Worm (Caenorhabditis elegans) whole organism, L1 larva: ENCODE data around the gene cah-4.

ENCODE experiments used
- C04F5.9 ChIP-seq: sonication (generic microtip); optimal IDR thresholded peaks from 2 replicates; lab custom pipeline; 2016; ENCODE audit warnings: missing genetic modification characterization, missing compliant biosample characterization
- F16B12.6 ChIP-seq: fragments of 150-350 bp; optimal IDR thresholded peaks from 2 replicates; lab custom pipeline; 2014; ENCODE audit warnings: missing biosample characterization, missing genetic modification characterization
- aha-1 ChIP-seq: fragments of 150-350 bp; optimal IDR thresholded peaks from 2 replicates; lab custom pipeline; 2014; ENCODE audit warnings: missing biosample characterization, missing genetic modification characterization
- ama-1 ChIP-seq: fragments of 150-350 bp; optimal IDR thresholded peaks from 2 replicates; lab custom pipeline; 2014
- blmp-1 ChIP-seq: fragments of 150-350 bp; optimal IDR thresholded peaks from 2 replicates; lab custom pipeline; 2014; ENCODE audit warnings: missing biosample characterization, missing genetic modification characterization
- ceh-8 ChIP-seq: fragments of 200-800 bp; sonication (Bioruptor generic); optimal IDR thresholded peaks from 2 replicates; lab custom pipeline; 2018; ENCODE audit warnings: mild to moderate bottlenecking, missing genetic modification characterization, moderate library complexity, missing compliant biosample characterization
- dsc-1 ChIP-seq: sonication (generic microtip); optimal IDR thresholded peaks from 2 replicates; lab custom pipeline; 2016; ENCODE audit warnings: mild to moderate bottlenecking, missing genetic modification characterization, missing compliant biosample characterization
- efl-1 ChIP-seq, 4 experiments: fragments of 150-350 bp; optimal IDR thresholded peaks in 3 of 4; peaks in 1 of 4; 1 replicate in 1 of 4; 2 replicates in 3 of 4; lab custom pipeline; 2014; ENCODE audit warnings: missing biosample characterization in 2 of 4, missing genetic modification characterization in 2 of 4, missing genetic modification reagents in 2 of 4
- egl-13 ChIP-seq: sonication (generic microtip); optimal IDR thresholded peaks from 2 replicates; lab custom pipeline; 2016; ENCODE audit warnings: missing genotype, missing genetic modification reagents, missing genetic modification characterization, missing compliant biosample characterization
- fkh-10 ChIP-seq: sonication (generic microtip); optimal IDR thresholded peaks from 2 replicates; lab custom pipeline; 2017; ENCODE audit warnings: missing biosample characterization, missing genetic modification reagents, missing genetic modification characterization
- fkh-8 ChIP-seq: sonication (generic microtip); optimal IDR thresholded peaks from 2 replicates; lab custom pipeline; 2016; ENCODE audit warnings: mild to moderate bottlenecking, missing genetic modification characterization, missing compliant biosample characterization
- grh-1 ChIP-seq: fragments of 200-800 bp; sonication (Bioruptor generic); IDR thresholded peaks from 2 replicates; pipeline ENCODE4 v1.3.6; 2022; ENCODE audit warnings: missing genetic modification reagents, missing genetic modification characterization, missing compliant biosample characterization
- hlh-17 ChIP-seq: fragments of 200-800 bp; sonication (Bioruptor generic); optimal IDR thresholded peaks from 2 replicates; lab custom pipeline; 2018; ENCODE audit warnings: missing genetic modification characterization, mild to moderate bottlenecking, missing compliant biosample characterization, moderate library complexity, borderline replicate concordance
- hlh-4 ChIP-seq: sonication (generic microtip); optimal IDR thresholded peaks from 2 replicates; lab custom pipeline; 2016; ENCODE audit warnings: mild to moderate bottlenecking, missing genetic modification characterization, missing compliant biosample characterization
- isw-1 ChIP-seq: fragments of 200-800 bp; sonication (Bioruptor generic); IDR thresholded peaks from 2 replicates; pipeline ENCODE4 v1.3.6; 2022; ENCODE audit warnings: missing genetic modification characterization, missing compliant biosample characterization
- jun-1 ChIP-seq: fragments of 150-350 bp; optimal IDR thresholded peaks from 2 replicates; lab custom pipeline; 2014; ENCODE audit warnings: missing biosample characterization, missing genetic modification reagents, missing genetic modification characterization
- lin-14 ChIP-seq: fragments of 200-800 bp; sonication (Bioruptor generic); optimal IDR thresholded peaks from 2 replicates; lab custom pipeline; 2018; ENCODE audit warnings: mild to moderate bottlenecking, missing genetic modification characterization, moderate library complexity, missing compliant biosample characterization
- lin-39 ChIP-seq: fragments of 150-350 bp; optimal IDR thresholded peaks from 2 replicates; lab custom pipeline; 2014; ENCODE audit warnings: missing biosample characterization, missing genetic modification reagents, missing genetic modification characterization
- lsy-2 ChIP-seq, 2 experiments: fragments of 150-350 bp; optimal IDR thresholded peaks; 2 replicates each; lab custom pipeline; 2014; ENCODE audit warnings: missing biosample characterization in 2 of 2, missing genetic modification characterization in 2 of 2
- mdl-1 ChIP-seq, 2 experiments: fragments of 150-350 bp; optimal IDR thresholded peaks; 2 replicates each; lab custom pipeline; 2014 to 2017; ENCODE audit warnings: missing biosample characterization in 2 of 2, missing genetic modification characterization in 2 of 2, inconsistent platforms in 1 of 2
- mef-2 ChIP-seq: fragments of 150-350 bp; optimal IDR thresholded peaks from 2 replicates; lab custom pipeline; 2014; ENCODE audit warnings: missing biosample characterization, missing genetic modification characterization
- nhr-11 ChIP-seq: fragments of 150-350 bp; optimal IDR thresholded peaks from 2 replicates; lab custom pipeline; 2014; ENCODE audit warnings: missing biosample characterization, missing genetic modification characterization
- nhr-12 ChIP-seq: sonication (generic microtip); optimal IDR thresholded peaks from 2 replicates; lab custom pipeline; 2017; ENCODE audit warnings: missing biosample characterization, missing genetic modification characterization
- nhr-19 ChIP-seq: fragments of 200-800 bp; sonication (Bioruptor generic); conservative IDR thresholded peaks from 2 replicates; pipeline ENCODE4 v1.3.6; 2022; ENCODE audit warnings: missing genetic modification characterization, missing compliant biosample characterization
- nhr-20 ChIP-seq: sonication (generic microtip); optimal IDR thresholded peaks from 2 replicates; lab custom pipeline; 2016; ENCODE audit warnings: mild to moderate bottlenecking, missing genetic modification characterization, missing compliant biosample characterization
- nhr-28 ChIP-seq: fragments of 150-350 bp; optimal IDR thresholded peaks from 2 replicates; lab custom pipeline; 2014; ENCODE audit warnings: missing biosample characterization, missing genetic modification characterization
- nhr-47 ChIP-seq: sonication (generic microtip); optimal IDR thresholded peaks from 2 replicates; lab custom pipeline; 2016; ENCODE audit warnings: mild to moderate bottlenecking, missing genetic modification characterization, moderate library complexity, missing compliant biosample characterization
- nhr-71 ChIP-seq: sonication (generic microtip); optimal IDR thresholded peaks from 2 replicates; lab custom pipeline; 2016; ENCODE audit warnings: mild to moderate bottlenecking, missing genetic modification characterization, moderate library complexity, missing compliant biosample characterization
- pag-3 ChIP-seq: sonication (generic microtip); optimal IDR thresholded peaks from 2 replicates; lab custom pipeline; 2017; ENCODE audit warnings: missing genetic modification characterization, mild to moderate bottlenecking, missing compliant biosample characterization, antibody characterized with exemption, borderline replicate concordance; ENCODE audit not compliant: insufficient read depth
- pax-3 ChIP-seq: fragments of 200-800 bp; sonication (Bioruptor generic); optimal IDR thresholded peaks from 2 replicates; lab custom pipeline; 2018; ENCODE audit warnings: mild to moderate bottlenecking, missing genetic modification characterization, moderate library complexity, missing compliant biosample characterization
- rnt-1 ChIP-seq: sonication (generic microtip); optimal IDR thresholded peaks from 2 replicates; lab custom pipeline; 2016; ENCODE audit warnings: mild to moderate bottlenecking, missing genetic modification characterization, moderate library complexity, missing compliant biosample characterization
- sox-4 ChIP-seq: sonication (generic microtip); optimal IDR thresholded peaks from 2 replicates; lab custom pipeline; 2016; ENCODE audit warnings: missing genetic modification characterization, missing compliant biosample characterization
- swsn-7 ChIP-seq: sonication (generic microtip); optimal IDR thresholded peaks from 2 replicates; lab custom pipeline; 2016; ENCODE audit warnings: missing genetic modification characterization, missing compliant biosample characterization
- zag-1 ChIP-seq: fragments of 150-350 bp; optimal IDR thresholded peaks from 2 replicates; lab custom pipeline; 2014; ENCODE audit warnings: missing biosample characterization, missing genetic modification characterization

The cah-4 gene

DNA sequence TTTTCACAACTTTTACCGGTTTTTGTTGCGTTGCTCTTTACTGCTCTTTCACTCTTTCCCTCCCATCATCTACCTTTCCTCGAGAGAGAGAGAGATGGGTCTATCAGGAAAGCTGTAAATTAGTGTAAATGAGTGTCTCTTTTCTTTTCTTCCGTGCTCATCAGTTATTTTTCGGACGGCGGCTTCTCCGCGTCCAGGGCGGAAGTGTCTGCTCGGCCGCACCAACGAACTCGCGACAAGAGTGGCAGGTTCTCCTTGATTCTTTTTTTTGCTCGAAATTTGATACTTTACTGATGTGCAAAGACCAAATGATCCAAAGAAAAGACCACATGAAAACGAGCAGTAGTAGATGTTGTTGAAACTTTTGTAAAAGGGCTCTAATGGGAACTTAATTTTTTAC lies 16.3 kb downstream of the cah-4 start:
- TF ChIP-seq nhr-11 (tag; lab: Kevin White, UChicago), result no peak
- TF ChIP-seq swsn-7 (tag; lab: Kevin White, UChicago), result no peak
- TF ChIP-seq hlh-4 (tag; lab: Kevin White, UChicago), result no peak
- TF ChIP-seq lin-14 (GFP tag; lab: Kevin White, UChicago), result peak; percentile 70
- TF ChIP-seq egl-13 (tag; lab: Kevin White, UChicago), result no peak
- TF ChIP-seq blmp-1, result no peak
- TF ChIP-seq zag-1 (tag; lab: Kevin White, UChicago), result no peak
- peak; percentile 41 for TF ChIP-seq nhr-71 (tag; lab: Kevin White, UChicago)
- no peak for TF ChIP-seq grh-1
- TF ChIP-seq fkh-8, result no peak
- no peak for TF ChIP-seq lsy-2 (tag; optimal IDR thresholded peaks at IDR 0.05; lab: Kevin White, UChicago)
- no peak for TF ChIP-seq hlh-17 (GFP tag; lab: Kevin White, UChicago)
- TF ChIP-seq isw-1 (GFP tag; lab: Robert Waterston, UW), result no peak
- no peak for TF ChIP-seq ama-1 (lab: Kevin White, UChicago)
- no peak for TF ChIP-seq mdl-1 (tag; optimal IDR thresholded peaks at IDR 0.05; lab: Kevin White, UChicago)
- peak; percentile 31 for TF ChIP-seq rnt-1 (tag; lab: Kevin White, UChicago)
- no peak for TF ChIP-seq ceh-8 (GFP tag; lab: Kevin White, UChicago)
- TF ChIP-seq, all 84 proteins: peak for 3

DNA sequence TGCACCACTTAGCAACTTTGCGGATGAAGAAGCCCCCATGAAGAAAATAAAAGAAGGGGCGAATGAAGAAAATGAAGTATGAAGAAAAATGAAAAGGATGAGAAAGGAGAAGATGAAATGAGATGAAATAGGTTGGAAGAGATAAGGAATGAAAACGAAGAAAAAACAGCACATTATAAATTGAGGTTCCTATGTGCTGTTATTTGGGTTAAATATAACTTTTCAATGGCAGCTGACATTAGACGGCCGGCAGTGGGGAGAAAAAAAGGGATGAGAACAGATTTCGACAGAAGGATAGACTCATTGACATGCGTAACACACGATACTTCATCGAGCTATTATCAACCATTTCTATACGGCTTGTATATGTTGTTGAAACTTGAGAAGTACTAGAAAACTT lies 19.6 kb downstream of the cah-4 start:
- TF ChIP-seq aha-1 (tag; lab: Kevin White, UChicago) (no peak), lsy-2 (tag; optimal IDR thresholded peaks at IDR 0.05; lab: Kevin White, UChicago) (peak in 1 of 2 experiments; percentile 9), nhr-71 (tag; lab: Kevin White, UChicago) (peak; percentile 62), pag-3 (tag; lab: Kevin White, UChicago) (peak; percentile 62), mef-2 (peak; percentile 22), zag-1 (tag; lab: Kevin White, UChicago) (no peak), nhr-19 (GFP tag; lab: Robert Waterston, UW) (peak; percentile 14), C04F5.9 (tag; lab: Kevin White, UChicago) (no peak), lin-39 (peak; percentile 32), fkh-8 (no peak), fkh-10 (no peak), swsn-7 (tag; lab: Kevin White, UChicago) (no peak), mdl-1 (tag; optimal IDR thresholded peaks at IDR 0.05; lab: Kevin White, UChicago) (no peak), rnt-1 (tag; lab: Kevin White, UChicago) (peak; percentile 49), F16B12.6 (tag; lab: Kevin White, UChicago) (no peak), nhr-20 (tag; lab: Kevin White, UChicago) (peak; percentile 7), blmp-1 (peak; percentile 26)

DNA sequence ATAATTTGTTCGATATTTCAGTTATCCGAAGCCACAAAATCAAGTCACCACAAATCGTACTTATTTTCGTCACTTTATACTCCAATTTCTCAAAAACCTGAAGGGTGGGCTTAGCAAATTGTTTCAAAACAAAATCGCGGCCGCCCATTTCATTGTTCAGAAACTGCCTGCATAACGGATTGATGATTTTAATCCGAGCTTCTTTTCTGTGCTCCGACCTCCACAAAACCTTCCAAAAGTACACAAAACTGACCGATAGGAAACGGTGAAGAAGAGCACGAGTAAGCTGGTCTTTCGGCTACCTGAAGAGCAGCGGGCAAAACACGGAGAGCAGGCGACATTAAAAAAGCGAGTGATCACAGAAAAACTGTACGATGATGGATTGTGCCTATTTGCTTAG lies 24.1 kb downstream of the cah-4 start, which contains the start of gene R01E6.2:
Gene R01E6.2, minus strand, starts transcription at position 101 of the 400 bp plus-strand sequence.
- TF ChIP-seq efl-1 (optimal IDR thresholded peaks at IDR 0.05; lab: Kevin White, UChicago) (no peak), efl-1 (GFP tag; optimal IDR thresholded peaks at IDR 0.05 in 1 of 2; lab: Kevin White, UChicago) (peak in 1 of 2 experiments; percentile 37), blmp-1 (no peak)

DNA sequence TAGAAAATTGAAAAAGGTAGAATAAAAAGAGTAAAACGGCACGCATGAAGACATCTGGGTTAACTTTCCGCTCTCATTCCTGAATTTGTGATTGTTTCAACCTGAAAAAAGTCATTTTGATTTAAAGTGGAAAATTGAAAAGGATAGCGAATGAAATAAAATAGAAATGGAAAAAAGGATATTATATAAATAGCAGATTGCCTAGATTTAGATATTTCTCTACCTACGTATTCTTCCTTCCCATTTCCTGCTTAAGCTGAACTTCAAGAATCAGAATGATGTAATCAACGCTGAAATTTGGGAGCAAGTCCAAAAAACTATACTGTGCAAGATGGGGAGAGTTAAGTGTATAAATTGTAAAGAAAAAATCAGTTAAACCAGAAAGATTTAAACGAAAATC lies 27.5 kb downstream of the cah-4 start, which contains the start of gene R01E6.7:
Gene R01E6.7, minus strand, starts transcription at position 101 of the 400 bp plus-strand sequence.
- TF ChIP-seq nhr-12 (tag; lab: Kevin White, UChicago), result no peak
- TF ChIP-seq pax-3 (tag; lab: Kevin White, UChicago), result no peak
- TF ChIP-seq nhr-20 (tag; lab: Kevin White, UChicago), result no peak
- TF ChIP-seq swsn-7 (tag; lab: Kevin White, UChicago), result no peak
- TF ChIP-seq pag-3 (tag; lab: Kevin White, UChicago), result no peak

DNA sequence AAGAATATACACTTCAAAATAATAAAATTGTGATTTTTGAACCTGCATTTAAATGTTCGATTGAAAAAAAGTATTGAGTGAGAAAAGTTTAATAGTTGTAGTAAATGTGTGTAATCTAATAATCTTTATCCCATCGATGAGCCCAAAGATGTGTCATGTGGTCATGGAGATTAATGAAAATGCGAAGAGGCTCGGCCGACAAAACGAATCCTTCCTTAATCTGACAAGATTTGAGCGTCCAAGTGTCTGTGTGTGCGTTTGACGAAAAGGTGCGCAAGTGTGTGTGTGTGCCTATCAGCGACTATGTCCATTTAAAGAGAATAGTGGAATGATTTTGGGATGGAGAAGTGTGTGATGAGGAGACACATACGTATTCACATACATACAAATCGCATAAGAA lies 31.7 kb downstream of the cah-4 start:
- TF ChIP-seq nhr-47 (tag; lab: Kevin White, UChicago) (peak; percentile 6), egl-13 (tag; lab: Kevin White, UChicago) (peak; percentile 17), jun-1 (tag; lab: Kevin White, UChicago) (no peak), nhr-28 (tag; lab: Kevin White, UChicago) (no peak), fkh-8 (peak; percentile 6), dsc-1 (tag; lab: Kevin White, UChicago) (peak; percentile 92), pax-3 (tag; lab: Kevin White, UChicago) (peak; percentile 34), sox-4 (tag; lab: Kevin White, UChicago) (peak; percentile 28)
- TF ChIP-seq, all 84 proteins: peak for 6
